Worm (Caenorhabditis elegans): ENCODE results near the gene F46B6.6.

- TF ChIP-seq unc-62 (GFP tag; optimal IDR thresholded peaks at IDR 0.05 in 1 of 2) = peak in 1 of 2 experiments; percentile 97
- no peak for TF ChIP-seq unc-62 (tag; optimal IDR thresholded peaks at IDR 0.05)
- no peak for TF ChIP-seq ceh-20 (GFP tag; IDR thresholded peaks at IDR 0.05)
- no peak for TF ChIP-seq zag-1 (tag; optimal IDR thresholded peaks at IDR 0.05)
- TF ChIP-seq lim-7 (GFP tag; IDR thresholded peaks at IDR 0.05) = no peak
- no peak for TF ChIP-seq mxl-2 (GFP tag; conservative IDR thresholded peaks at IDR 0.05)
Observed at ce11 chrV:9764552-9764951, 22.1 kb downstream of the F46B6.6 start.
